Worm (Caenorhabditis elegans): ENCODE measurements around the gene cya-1.
A peak's percentile ranks its signal among the peaks of the same experiment; 100 is the strongest.

ce11 chrIII:9072704-9073103 lies 36.4 kb downstream of the cya-1 start:
- TF ChIP-seq nhr-10 (tag; optimal IDR thresholded peaks at IDR 0.05), result no peak
- no peak for TF ChIP-seq lin-13 (GFP tag; optimal IDR thresholded peaks at IDR 0.05)
- TF ChIP-seq unc-62 (GFP tag; optimal IDR thresholded peaks at IDR 0.05 in 1 of 2), result peak in 1 of 2 experiments; percentile 93
- TF ChIP-seq unc-62 (tag; optimal IDR thresholded peaks at IDR 0.05), result no peak
- TF ChIP-seq ztf-11 (tag; optimal IDR thresholded peaks at IDR 0.05), result no peak
- TF ChIP-seq skn-1 (tag; optimal IDR thresholded peaks at IDR 0.05), result no peak
- no peak for TF ChIP-seq fkh-10 (GFP tag; optimal IDR thresholded peaks at IDR 0.05)
- TF ChIP-seq unc-130 (GFP tag; optimal IDR thresholded peaks at IDR 0.05), result no peak

All from whole organism, L4 larva.